Worm (Caenorhabditis elegans) whole organism, L1 larva: ENCODE measurements around the gene vha-13.

Source experiments
- C04F5.9 ChIP-seq: sonication (generic microtip); optimal IDR thresholded peaks from 2 replicates; lab custom pipeline; 2016; ENCODE audit warnings: missing genetic modification characterization, missing compliant biosample characterization
- C16A3.4 ChIP-seq: fragments of 150-350 bp; optimal IDR thresholded peaks from 2 replicates; lab custom pipeline; 2014; ENCODE audit warnings: missing biosample characterization, missing genetic modification characterization
- aly-2 ChIP-seq: fragments of 150-350 bp; optimal IDR thresholded peaks from 2 replicates; lab custom pipeline; 2014; ENCODE audit warnings: missing biosample characterization, missing genetic modification characterization
- blmp-1 ChIP-seq: fragments of 150-350 bp; optimal IDR thresholded peaks from 2 replicates; lab custom pipeline; 2014; ENCODE audit warnings: missing biosample characterization, missing genetic modification characterization
- ceh-63 ChIP-seq: fragments of 200-800 bp; sonication (Bioruptor generic); optimal IDR thresholded peaks from 2 replicates; lab custom pipeline; 2018; ENCODE audit warnings: mild to moderate bottlenecking, missing genetic modification characterization, missing compliant biosample characterization
- ceh-8 ChIP-seq: fragments of 200-800 bp; sonication (Bioruptor generic); optimal IDR thresholded peaks from 2 replicates; lab custom pipeline; 2018; ENCODE audit warnings: mild to moderate bottlenecking, missing genetic modification characterization, moderate library complexity, missing compliant biosample characterization
- ceh-88 ChIP-seq: fragments of 200-800 bp; sonication (Bioruptor generic); IDR thresholded peaks from 2 replicates; pipeline ENCODE4 v1.3.6; 2022; ENCODE audit warnings: missing genetic modification characterization, missing compliant biosample characterization
- ces-1 ChIP-seq: fragments of 150-350 bp; optimal IDR thresholded peaks from 2 replicates; lab custom pipeline; 2014; ENCODE audit warnings: missing biosample characterization, missing genetic modification reagents, missing genetic modification characterization
- dpl-1 ChIP-seq, 3 experiments: fragments of 150-350 bp in 2 of 3; sonication (generic microtip) in 1 of 3; optimal IDR thresholded peaks; 2 replicates each; lab custom pipeline; 2014 to 2017; ENCODE audit warnings: missing biosample characterization in 3 of 3, missing genetic modification characterization in 3 of 3, missing genetic modification reagents in 3 of 3
- dsc-1 ChIP-seq: sonication (generic microtip); optimal IDR thresholded peaks from 2 replicates; lab custom pipeline; 2016; ENCODE audit warnings: mild to moderate bottlenecking, missing genetic modification characterization, missing compliant biosample characterization
- egl-27 ChIP-seq, 2 experiments: fragments of 150-350 bp in 1 of 2; sonication (generic microtip); optimal IDR thresholded peaks; 3 replicates each; lab custom pipeline; 2017 to 2018; ENCODE audit warnings: missing biosample characterization in 2 of 2, missing genetic modification characterization in 2 of 2, missing genetic modification reagents in 2 of 2
- elt-2 ChIP-seq: sonication (generic microtip); optimal IDR thresholded peaks from 2 replicates; lab custom pipeline; 2016; ENCODE audit warnings: missing genetic modification characterization, mild to moderate bottlenecking, inconsistent platforms, missing compliant biosample characterization, missing genetic modification reagents
- elt-3 ChIP-seq, 6 experiments: fragments of 150-350 bp in 1 of 6; sonication (generic microtip); optimal IDR thresholded peaks; 2 replicates each; lab custom pipeline; 2017 to 2018; ENCODE audit warnings: missing biosample characterization in 6 of 6, missing genetic modification characterization in 6 of 6, inconsistent platforms in 1 of 6
- ets-5 ChIP-seq: fragments of 200-800 bp; sonication (Bioruptor generic); IDR thresholded peaks from 2 replicates; pipeline ENCODE4 v1.3.6; 2022; ENCODE audit warnings: missing genetic modification characterization, missing compliant biosample characterization
- fos-1 ChIP-seq: fragments of 150-350 bp; optimal IDR thresholded peaks from 2 replicates; lab custom pipeline; 2014; ENCODE audit warnings: missing biosample characterization, missing genetic modification characterization
- grh-1 ChIP-seq: fragments of 200-800 bp; sonication (Bioruptor generic); IDR thresholded peaks from 2 replicates; pipeline ENCODE4 v1.3.6; 2022; ENCODE audit warnings: missing genetic modification reagents, missing genetic modification characterization, missing compliant biosample characterization
- hlh-17 ChIP-seq: fragments of 200-800 bp; sonication (Bioruptor generic); optimal IDR thresholded peaks from 2 replicates; lab custom pipeline; 2018; ENCODE audit warnings: missing genetic modification characterization, mild to moderate bottlenecking, missing compliant biosample characterization, moderate library complexity, borderline replicate concordance
- hlh-4 ChIP-seq: sonication (generic microtip); optimal IDR thresholded peaks from 2 replicates; lab custom pipeline; 2016; ENCODE audit warnings: mild to moderate bottlenecking, missing genetic modification characterization, missing compliant biosample characterization
- irx-1 ChIP-seq: sonication (generic microtip); optimal IDR thresholded peaks from 2 replicates; lab custom pipeline; 2016; ENCODE audit warnings: missing genetic modification characterization, missing compliant biosample characterization
- lin-13 ChIP-seq: fragments of 150-350 bp; optimal IDR thresholded peaks from 2 replicates; lab custom pipeline; 2014; ENCODE audit warnings: missing biosample characterization, missing genetic modification reagents, missing genetic modification characterization
- lin-15B ChIP-seq: fragments of 150-350 bp; sonication (generic microtip); optimal IDR thresholded peaks from 3 replicates; lab custom pipeline; 2014; ENCODE audit warnings: missing biosample characterization, missing genetic modification characterization
- mdl-1 ChIP-seq, 2 experiments: fragments of 150-350 bp; optimal IDR thresholded peaks; 2 replicates each; lab custom pipeline; 2014 to 2017; ENCODE audit warnings: missing biosample characterization in 2 of 2, missing genetic modification characterization in 2 of 2, inconsistent platforms in 1 of 2
- mef-2 ChIP-seq: fragments of 150-350 bp; optimal IDR thresholded peaks from 2 replicates; lab custom pipeline; 2014; ENCODE audit warnings: missing biosample characterization, missing genetic modification characterization
- mep-1 ChIP-seq: fragments of 150-350 bp; optimal IDR thresholded peaks from 2 replicates; lab custom pipeline; 2014; ENCODE audit warnings: missing biosample characterization, missing genetic modification characterization
- nhr-12 ChIP-seq: sonication (generic microtip); optimal IDR thresholded peaks from 2 replicates; lab custom pipeline; 2017; ENCODE audit warnings: missing biosample characterization, missing genetic modification characterization
- nhr-20 ChIP-seq: sonication (generic microtip); optimal IDR thresholded peaks from 2 replicates; lab custom pipeline; 2016; ENCODE audit warnings: mild to moderate bottlenecking, missing genetic modification characterization, missing compliant biosample characterization
- nhr-47 ChIP-seq: sonication (generic microtip); optimal IDR thresholded peaks from 2 replicates; lab custom pipeline; 2016; ENCODE audit warnings: mild to moderate bottlenecking, missing genetic modification characterization, moderate library complexity, missing compliant biosample characterization
- nhr-71 ChIP-seq: sonication (generic microtip); optimal IDR thresholded peaks from 2 replicates; lab custom pipeline; 2016; ENCODE audit warnings: mild to moderate bottlenecking, missing genetic modification characterization, moderate library complexity, missing compliant biosample characterization
- nhr-84 ChIP-seq: sonication (generic microtip); optimal IDR thresholded peaks from 2 replicates; lab custom pipeline; 2017; ENCODE audit warnings: missing biosample characterization, missing genetic modification characterization
- nhr-85 ChIP-seq: sonication (generic microtip); peaks from one replicate; lab custom pipeline; 2016; ENCODE audit warnings: missing genetic modification characterization, inconsistent platforms, missing compliant biosample characterization
- nhr-90 ChIP-seq: sonication (generic microtip); optimal IDR thresholded peaks from 2 replicates; lab custom pipeline; 2016; ENCODE audit warnings: mild to moderate bottlenecking, missing genetic modification characterization, missing compliant biosample characterization; ENCODE audit not compliant: poor library complexity
- pag-3 ChIP-seq: sonication (generic microtip); optimal IDR thresholded peaks from 2 replicates; lab custom pipeline; 2017; ENCODE audit warnings: missing genetic modification characterization, mild to moderate bottlenecking, missing compliant biosample characterization, antibody characterized with exemption, borderline replicate concordance; ENCODE audit not compliant: insufficient read depth
- pax-3 ChIP-seq: fragments of 200-800 bp; sonication (Bioruptor generic); optimal IDR thresholded peaks from 2 replicates; lab custom pipeline; 2018; ENCODE audit warnings: mild to moderate bottlenecking, missing genetic modification characterization, moderate library complexity, missing compliant biosample characterization
- pqm-1 ChIP-seq: sonication (generic microtip); optimal IDR thresholded peaks from 3 replicates; lab custom pipeline; 2017; ENCODE audit warnings: missing biosample characterization, missing genetic modification characterization
- skn-1 ChIP-seq: fragments of 150-350 bp; optimal IDR thresholded peaks from 2 replicates; lab custom pipeline; 2014; ENCODE audit warnings: missing biosample characterization, missing genetic modification characterization
- snpc-4 ChIP-seq: fragments of 150-350 bp; optimal IDR thresholded peaks from 2 replicates; lab custom pipeline; 2014; ENCODE audit warnings: missing biosample characterization, missing genetic modification characterization
- snu-23 ChIP-seq: sonication (generic microtip); optimal IDR thresholded peaks from 2 replicates; lab custom pipeline; 2016; ENCODE audit warnings: missing genetic modification characterization, missing compliant biosample characterization
- sptf-1 ChIP-seq: fragments of 150-350 bp; optimal IDR thresholded peaks from 2 replicates; lab custom pipeline; 2014; ENCODE audit warnings: missing biosample characterization, missing genetic modification characterization
- swsn-7 ChIP-seq: sonication (generic microtip); optimal IDR thresholded peaks from 2 replicates; lab custom pipeline; 2016; ENCODE audit warnings: missing genetic modification characterization, missing compliant biosample characterization
- tbx-2 ChIP-seq: sonication (generic microtip); optimal IDR thresholded peaks from 2 replicates; lab custom pipeline; 2016; ENCODE audit warnings: missing genetic modification characterization, missing compliant biosample characterization
- tlp-1 ChIP-seq: fragments of 150-350 bp; optimal IDR thresholded peaks from 2 replicates; lab custom pipeline; 2014; ENCODE audit warnings: missing biosample characterization, missing genetic modification characterization
- unc-86 ChIP-seq: sonication (generic microtip); optimal IDR thresholded peaks from 2 replicates; lab custom pipeline; 2016; ENCODE audit warnings: missing genetic modification characterization, missing compliant biosample characterization
- vab-15 ChIP-seq: sonication (generic microtip); optimal IDR thresholded peaks from 2 replicates; lab custom pipeline; 2017; ENCODE audit warnings: missing genotype, mild to moderate bottlenecking, missing genetic modification characterization, missing compliant biosample characterization
- xbp-1 ChIP-seq: sonication (generic microtip); optimal IDR thresholded peaks from 2 replicates; lab custom pipeline; 2016; ENCODE audit warnings: missing genetic modification characterization, missing compliant biosample characterization
- zag-1 ChIP-seq: fragments of 150-350 bp; optimal IDR thresholded peaks from 2 replicates; lab custom pipeline; 2014; ENCODE audit warnings: missing biosample characterization, missing genetic modification characterization

The vha-13 gene

ce11 chrV:14324502-14325467, 26.7 kb upstream of the vha-13 start, which contains the start of the genes F47B8.4 and F47B8.18:
F47B8.4 (minus strand) TSS chrV:14324673.
F47B8.18 (minus strand) TSS chrV:14325464.
- TF ChIP-seq ceh-63 (GFP tag; lab: Kevin White, UChicago) (no peak), dpl-1 (GFP tag; optimal IDR thresholded peaks at IDR 0.05; lab: Kevin White, UChicago) (no peak), ceh-8 (GFP tag; lab: Kevin White, UChicago) (peak; percentile 83)

ce11 chrV:14327776-14328175, 23.7 kb upstream of the vha-13 start, which contains the start of gene F47B8.5:
F47B8.5 (minus strand) TSS chrV:14327876.
- no peak for TF ChIP-seq C04F5.9 (tag; lab: Kevin White, UChicago)
- no peak for TF ChIP-seq lin-15B
- no peak for TF ChIP-seq nhr-85 (tag; lab: Kevin White, UChicago)
- TF ChIP-seq, all 84 proteins: peak for 0

- TF ChIP-seq blmp-1 (tag; lab: Kevin White, UChicago): peak; percentile 13
- no peak for TF ChIP-seq irx-1 (tag; lab: Kevin White, UChicago)
Measured at ce11 chrV:14328806-14329205, 22.7 kb upstream of the vha-13 start, which contains the start of gene pepm-1. pepm-1 (plus strand) TSS chrV:14329106.

- TF ChIP-seq nhr-84 (no peak), nhr-20 (tag; lab: Kevin White, UChicago) (no peak), mep-1 (no peak), elt-3 (tag; optimal IDR thresholded peaks at IDR 0.05; lab: Kevin White, UChicago) (peak in 1 of 6 experiments; percentile 58), nhr-90 (tag; lab: Kevin White, UChicago) (no peak), C04F5.9 (tag; lab: Kevin White, UChicago) (no peak), vab-15 (tag; lab: Kevin White, UChicago) (no peak), hlh-4 (no peak), mef-2 (no peak), tbx-2 (tag; lab: Kevin White, UChicago) (no peak), grh-1 (peak; percentile 65), aly-2 (tag; lab: Kevin White, UChicago) (no peak), C16A3.4 (tag; lab: Kevin White, UChicago) (no peak), pqm-1 (no peak), ceh-88 (GFP tag; lab: Robert Waterston, UW) (no peak), unc-86 (tag; lab: Kevin White, UChicago) (no peak), nhr-12 (no peak), tlp-1 (tag; lab: Kevin White, UChicago) (no peak), ets-5 (GFP tag; lab: Robert Waterston, UW) (no peak), pag-3 (tag; lab: Kevin White, UChicago) (no peak), snpc-4 (tag; lab: Kevin White, UChicago) (no peak), snu-23 (GFP tag; lab: Kevin White, UChicago) (peak; percentile 36), hlh-17 (GFP tag; lab: Kevin White, UChicago) (no peak), xbp-1 (no peak), zag-1 (tag; lab: Kevin White, UChicago) (no peak), nhr-71 (tag; lab: Kevin White, UChicago) (peak; percentile 5), egl-27 (tag; optimal IDR thresholded peaks at IDR 0.05; lab: Kevin White, UChicago) (no peak), pax-3 (tag; lab: Kevin White, UChicago) (no peak), nhr-47 (tag; lab: Kevin White, UChicago) (no peak), elt-2 (no peak), fos-1 (tag; lab: Kevin White, UChicago) (no peak), swsn-7 (tag; lab: Kevin White, UChicago) (no peak), mdl-1 (tag; optimal IDR thresholded peaks at IDR 0.05; lab: Kevin White, UChicago) (peak in 1 of 2 experiments; percentile 20), sptf-1 (tag; lab: Kevin White, UChicago) (no peak), lin-13 (GFP tag; lab: Kevin White, UChicago) (no peak), dsc-1 (no peak), ces-1 (no peak), skn-1 (tag; lab: Kevin White, UChicago) (no peak)
Measured at ce11 chrV:14331477-14331876, 20.0 kb upstream of the vha-13 start, which contains the start of gene F47B8.8. F47B8.8 (plus strand) TSS chrV:14331733.
